Fruit fly (Drosophila melanogaster) whole organism, embryonic: ENCODE results near the gene HDAC4.

ENCODE experiments used
- Ada2b ChIP-seq: fragments of 200-800 bp; sonication (Bioruptor generic); IDR thresholded peaks from 2 replicates; pipeline ENCODE4 v1.3.6; 2022; ENCODE audit warnings: missing biosample characterization, missing genetic modification characterization
- Atf-2 ChIP-seq: fragments of 200-800 bp; sonication (Bioruptor generic); optimal IDR thresholded peaks from 2 replicates; lab custom pipeline; 2016; ENCODE audit warnings: missing biosample characterization, missing genetic modification characterization
- Atf6 ChIP-seq: fragments of 200-800 bp; sonication (Bioruptor generic); IDR thresholded peaks from 2 replicates; pipeline ENCODE4 v1.3.6; 2022; ENCODE audit warnings: missing biosample characterization, missing genetic modification characterization
- Bteb2 ChIP-seq: fragments of 200-800 bp; sonication (Bioruptor generic); optimal IDR thresholded peaks from 2 replicates; lab custom pipeline; 2016; ENCODE audit warnings: missing biosample characterization, missing genetic modification characterization
- CG12391 ChIP-seq: fragments of 200-800 bp; sonication (Bioruptor generic); optimal IDR thresholded peaks from 3 replicates; lab custom pipeline; 2018; ENCODE audit warnings: missing biosample characterization, mild to moderate bottlenecking, missing genetic modification characterization, moderate library complexity
- CG12769 ChIP-seq: fragments of 200-800 bp; sonication (Bioruptor generic); optimal IDR thresholded peaks from 2 replicates; lab custom pipeline; 2019; ENCODE audit warnings: missing biosample characterization, mild to moderate bottlenecking, missing genetic modification characterization, moderate library complexity
- CG13424 ChIP-seq: fragments of 200-800 bp; sonication (Bioruptor generic); optimal IDR thresholded peaks from 2 replicates; lab custom pipeline; 2019; ENCODE audit warnings: missing biosample characterization, mild to moderate bottlenecking, missing genetic modification characterization, moderate library complexity
- CG14014 ChIP-seq: fragments of 200-800 bp; sonication (Bioruptor generic); IDR thresholded peaks from 2 replicates; pipeline ENCODE4 v1.3.6; 2022; ENCODE audit warnings: missing biosample characterization, missing genetic modification characterization
- CG15011 ChIP-seq: fragments of 200-800 bp; sonication (Bioruptor generic); optimal IDR thresholded peaks from 3 replicates; lab custom pipeline; 2018; ENCODE audit warnings: missing biosample characterization, mild to moderate bottlenecking, missing genetic modification characterization
- CG17361 ChIP-seq: fragments of 200-800 bp; sonication (Bioruptor generic); IDR thresholded peaks from 3 replicates; pipeline ENCODE4 v1.3.6; 2022; ENCODE audit warnings: missing biosample characterization, missing genetic modification characterization
- CG1832 ChIP-seq: fragments of 200-800 bp; sonication (Bioruptor generic); optimal IDR thresholded peaks from 2 replicates; lab custom pipeline; 2017; ENCODE audit warnings: missing biosample characterization, mild to moderate bottlenecking, missing genetic modification characterization, inconsistent platforms
- CG2120 ChIP-seq: fragments of 200-800 bp; sonication (Bioruptor generic); optimal IDR thresholded peaks from 3 replicates; lab custom pipeline; 2016; ENCODE audit warnings: missing biosample characterization, missing genetic modification characterization
- CG30020 ChIP-seq: fragments of 200-800 bp; optimal IDR thresholded peaks from 2 replicates; lab custom pipeline; 2019; ENCODE audit warnings: missing biosample characterization, mild to moderate bottlenecking, missing genetic modification characterization, moderate library complexity
- CG3281 ChIP-seq: fragments of 200-800 bp; sonication (Bioruptor generic); optimal IDR thresholded peaks from 3 replicates; lab custom pipeline; 2017; ENCODE audit warnings: missing biosample characterization, mild to moderate bottlenecking, missing genetic modification characterization
- CG34376 ChIP-seq: fragments of 200-800 bp; sonication (Bioruptor generic); optimal IDR thresholded peaks from 2 replicates; lab custom pipeline; 2018; ENCODE audit warnings: missing biosample characterization, mild to moderate bottlenecking, missing genetic modification characterization
- CG4424 ChIP-seq: fragments of 200-800 bp; sonication (Bioruptor generic); optimal IDR thresholded peaks from 3 replicates; lab custom pipeline; 2016; ENCODE audit warnings: missing biosample characterization, missing genetic modification characterization
- CG4617 ChIP-seq: fragments of 200-800 bp; sonication (Bioruptor generic); optimal IDR thresholded peaks from 3 replicates; lab custom pipeline; 2016; ENCODE audit warnings: missing biosample characterization, missing genetic modification characterization, borderline replicate concordance
- CG8290 ChIP-seq, 3 experiments: fragments of 200-800 bp; sonication (Bioruptor generic); optimal IDR thresholded peaks; 2 replicates each; lab custom pipeline; 2016 to 2019; ENCODE audit warnings: missing biosample characterization in 3 of 3, missing genetic modification characterization in 3 of 3, mild to moderate bottlenecking in 2 of 3, moderate library complexity in 1 of 3
- CoRest ChIP-seq: fragments of 200-800 bp; sonication (Bioruptor generic); optimal IDR thresholded peaks from 3 replicates; lab custom pipeline; 2018; ENCODE audit warnings: missing biosample characterization, mild to moderate bottlenecking, missing genetic modification characterization, moderate library complexity
- Eip74EF ChIP-seq, 2 experiments: fragments of 200-800 bp in 1 of 2; fragments of >200 bp in 1 of 2; sonication (Bioruptor generic) in 1 of 2; optimal IDR thresholded peaks; 2 replicates each; lab custom pipeline; 2017 to 2019; ENCODE audit warnings: missing biosample characterization in 2 of 2, missing genetic modification characterization in 2 of 2, mild to moderate bottlenecking in 1 of 2, moderate library complexity in 1 of 2
- Hr3 ChIP-seq: fragments of 200-800 bp; sonication (Bioruptor generic); optimal IDR thresholded peaks from 3 replicates; lab custom pipeline; 2016; ENCODE audit warnings: missing biosample characterization, missing genetic modification characterization
- Hr51 ChIP-seq, 2 experiments: fragments of 200-800 bp; sonication (Bioruptor generic); optimal IDR thresholded peaks; 2 replicates in 1 of 2; 3 replicates in 1 of 2; lab custom pipeline; 2016 to 2018; ENCODE audit warnings: missing biosample characterization in 2 of 2, missing genetic modification characterization in 2 of 2, mild to moderate bottlenecking in 1 of 2, moderate library complexity in 1 of 2
- Jarid2 ChIP-seq: fragments of 200-800 bp; sonication (Bioruptor generic); optimal IDR thresholded peaks from 3 replicates; lab custom pipeline; 2017; ENCODE audit warnings: mild to moderate bottlenecking, missing biosample characterization, missing genetic modification reagents, missing genetic modification characterization
- Med ChIP-seq: fragments of 200-800 bp; sonication (Bioruptor generic); peaks from one replicate; lab custom pipeline; 2016; ENCODE audit warnings: missing biosample characterization, missing genetic modification characterization, mild to moderate bottlenecking, inconsistent platforms, moderate library complexity
- Meics ChIP-seq: fragments of 200-800 bp; sonication (Bioruptor generic); optimal IDR thresholded peaks from 2 replicates; lab custom pipeline; 2017; ENCODE audit warnings: missing biosample characterization, mild to moderate bottlenecking, missing genetic modification characterization
- Myb ChIP-seq: fragments of 200-800 bp; sonication (Bioruptor generic); optimal IDR thresholded peaks from 2 replicates; lab custom pipeline; 2016; ENCODE audit warnings: missing biosample characterization, missing genetic modification characterization
- Optix ChIP-seq: fragments of 200-800 bp; sonication (Bioruptor generic); IDR thresholded peaks from 3 replicates; pipeline ENCODE4 v1.3.6; 2022; ENCODE audit warnings: missing biosample characterization, missing genetic modification characterization
- Six4 ChIP-seq: fragments of 200-800 bp; sonication (Bioruptor generic); optimal IDR thresholded peaks from 2 replicates; lab custom pipeline; 2016; ENCODE audit warnings: missing biosample characterization, missing genetic modification characterization
- Sry-δ ChIP-seq: fragments of 200-800 bp; sonication (Bioruptor generic); optimal IDR thresholded peaks from 2 replicates; lab custom pipeline; 2016; ENCODE audit warnings: missing biosample characterization, missing genetic modification characterization
- Usf ChIP-seq: fragments of 200-800 bp; sonication (Bioruptor generic); optimal IDR thresholded peaks from 2 replicates; lab custom pipeline; 2017; ENCODE audit warnings: missing genotype, missing biosample characterization, missing genetic modification characterization
- Xbp1 ChIP-seq: fragments of 200-800 bp; sonication (Bioruptor generic); optimal IDR thresholded peaks from 3 replicates; lab custom pipeline; 2016; ENCODE audit warnings: missing biosample characterization, mild to moderate bottlenecking, missing genetic modification characterization
- abd-A ChIP-seq: fragments of 200-800 bp; sonication (Bioruptor generic); optimal IDR thresholded peaks from 3 replicates; lab custom pipeline; 2019; ENCODE audit warnings: missing biosample characterization, mild to moderate bottlenecking, missing genetic modification characterization, moderate library complexity
- amos ChIP-seq: fragments of 200-800 bp; sonication (Bioruptor generic); IDR thresholded peaks from 2 replicates; pipeline ENCODE4 v1.3.6; 2022; ENCODE audit warnings: missing biosample characterization, missing genetic modification characterization; ENCODE audit not compliant: partially characterized antibody
- ap ChIP-seq: fragments of 200-800 bp; sonication (Bioruptor generic); IDR thresholded peaks from 2 replicates; pipeline ENCODE4 v1.3.6; 2022; ENCODE audit warnings: missing biosample characterization, missing genetic modification characterization
- az2 ChIP-seq: fragments of 200-800 bp; sonication (Bioruptor generic); optimal IDR thresholded peaks from 3 replicates; lab custom pipeline; 2016; ENCODE audit warnings: missing biosample characterization, missing genetic modification characterization
- bcd ChIP-seq: fragments of 200-800 bp; sonication (Bioruptor generic); optimal IDR thresholded peaks from 2 replicates; lab custom pipeline; 2017; ENCODE audit warnings: missing biosample characterization, mild to moderate bottlenecking, missing genetic modification characterization
- chn ChIP-seq: fragments of 200-800 bp; sonication (Bioruptor generic); optimal IDR thresholded peaks from 2 replicates; lab custom pipeline; 2016; ENCODE audit warnings: missing biosample characterization, missing genetic modification characterization
- dpn ChIP-seq, 2 experiments: fragments of 200-800 bp; sonication (Bioruptor generic); optimal IDR thresholded peaks; 3 replicates each; lab custom pipeline; 2016; ENCODE audit warnings: missing biosample characterization in 2 of 2, missing genetic modification characterization in 2 of 2
- gcm2 ChIP-seq: fragments of 200-800 bp; sonication (Bioruptor generic); optimal IDR thresholded peaks from 2 replicates; lab custom pipeline; 2016; ENCODE audit warnings: missing biosample characterization, missing genetic modification characterization
- grau ChIP-seq: fragments of 200-800 bp; optimal IDR thresholded peaks from 3 replicates; lab custom pipeline; 2019; ENCODE audit warnings: missing biosample characterization, mild to moderate bottlenecking, missing genetic modification characterization, moderate library complexity
- mam ChIP-seq: fragments of 200-800 bp; sonication (Bioruptor generic); optimal IDR thresholded peaks from 3 replicates; lab custom pipeline; 2016; ENCODE audit warnings: missing biosample characterization, missing genetic modification characterization
- nau ChIP-seq: fragments of 200-800 bp; sonication (Bioruptor generic); optimal IDR thresholded peaks from 3 replicates; lab custom pipeline; 2017; ENCODE audit warnings: missing biosample characterization, mild to moderate bottlenecking, missing genetic modification characterization, missing genetic modification reagents
- nom ChIP-seq: fragments of 200-800 bp; sonication (Bioruptor generic); optimal IDR thresholded peaks from 2 replicates; lab custom pipeline; 2017; ENCODE audit warnings: missing biosample characterization, missing genetic modification characterization, mild to moderate bottlenecking, moderate library complexity, missing genetic modification reagents
- pho ChIP-seq: fragments of 200-800 bp; sonication (Bioruptor generic); optimal IDR thresholded peaks from 2 replicates; lab custom pipeline; 2016; ENCODE audit warnings: missing biosample characterization, missing genetic modification characterization
- scrt ChIP-seq: fragments of 200-800 bp; sonication (Bioruptor generic); optimal IDR thresholded peaks from 2 replicates; lab custom pipeline; 2018; ENCODE audit warnings: missing biosample characterization, mild to moderate bottlenecking, missing genetic modification characterization, moderate library complexity
- sisA ChIP-seq: fragments of 200-800 bp; sonication (Bioruptor generic); IDR thresholded peaks from 2 replicates; pipeline ENCODE4 v1.3.6; 2022; ENCODE audit warnings: missing biosample characterization, missing genetic modification characterization
- tio ChIP-seq: fragments of 200-800 bp; sonication (Bioruptor generic); optimal IDR thresholded peaks from 2 replicates; lab custom pipeline; 2017; ENCODE audit warnings: missing biosample characterization, missing genetic modification characterization, inconsistent platforms
- wdn ChIP-seq: fragments of 200-800 bp; sonication (Bioruptor generic); IDR thresholded peaks from 2 replicates; pipeline ENCODE4 v1.3.6; 2022; ENCODE audit warnings: missing biosample characterization, missing genetic modification characterization

HDAC4 gene

DNA sequence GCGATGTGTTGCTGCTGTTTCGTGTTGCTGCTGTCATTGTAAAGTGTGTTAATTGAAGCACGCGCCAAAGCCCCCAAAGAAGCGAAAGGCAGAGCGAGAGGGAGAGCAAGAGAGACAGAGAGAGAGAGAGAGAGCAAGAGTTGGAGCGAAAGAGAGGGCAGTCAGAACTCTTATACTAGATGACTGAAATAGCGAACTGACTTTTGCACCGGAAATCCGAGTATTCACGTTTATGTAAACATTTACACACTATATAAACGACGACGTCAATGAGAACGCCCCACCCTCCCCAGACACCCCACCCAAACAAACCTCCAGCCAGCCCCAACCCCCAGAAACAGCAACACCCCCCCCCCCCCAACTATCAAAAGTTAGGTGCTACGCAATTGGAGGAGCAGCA is 37.0 kb upstream of the HDAC4 start (continued):
- TF ChIP-seq CG8290 (GFP tag; optimal IDR thresholded peaks at IDR 0.05; lab: Kevin White, UChicago) = no peak
- TF ChIP-seq CG8290 (tag; optimal IDR thresholded peaks at IDR 0.05; lab: Kevin White, UChicago) = peak in 1 of 2 experiments; percentile 29
- no peak for TF ChIP-seq Usf (GFP tag; lab: Kevin White, UChicago)
- TF ChIP-seq Hr51 (GFP tag; optimal IDR thresholded peaks at IDR 0.05; lab: Kevin White, UChicago) = no peak
- 0 out of 2 replicates have a peak, but pooled peaks have one; percentile 5 for TF ChIP-seq CG14014
- TF ChIP-seq Med (GFP tag; lab: Kevin White, UChicago) = peak; percentile 75
- no peak for TF ChIP-seq amos (GFP tag; lab: Robert Waterston, UW)
- peak; percentile 44 for TF ChIP-seq CG34376 (GFP tag; lab: Kevin White, UChicago)
- no peak for TF ChIP-seq Atf-2
- no peak for TF ChIP-seq Myb (GFP tag; lab: Kevin White, UChicago)
- TF ChIP-seq CG17361 (GFP tag; lab: Robert Waterston, UW) = no peak
- TF ChIP-seq tio (GFP tag; lab: Kevin White, UChicago) = no peak
- TF ChIP-seq Atf6 (GFP tag; lab: Robert Waterston, UW) = 0 out of 2 replicates have a peak, but pooled peaks have one; percentile 10
- TF ChIP-seq sisA (GFP tag; lab: Robert Waterston, UW) = no peak
- peak; percentile 69 for TF ChIP-seq CG1832 (GFP tag; lab: Kevin White, UChicago)
- TF ChIP-seq ap (GFP tag; lab: Robert Waterston, UW) = no peak
- TF ChIP-seq abd-A = peak; percentile 25
- TF ChIP-seq Hr3 = no peak
- no peak for TF ChIP-seq chn (GFP tag; lab: Kevin White, UChicago)
- no peak for TF ChIP-seq CG4617 (GFP tag; lab: Kevin White, UChicago)
- no peak for TF ChIP-seq Jarid2
- no peak for TF ChIP-seq Bteb2
- peak; percentile 19 for TF ChIP-seq nom (GFP tag; lab: Kevin White, UChicago)
- no peak for TF ChIP-seq scrt (GFP tag; lab: Kevin White, UChicago)
- TF ChIP-seq Sry-δ (GFP tag; lab: Kevin White, UChicago) = no peak
- no peak for TF ChIP-seq CG13424
- peak; percentile 10; the same call in 1 of the 3 replicates for TF ChIP-seq Optix (GFP tag; lab: Robert Waterston, UW)
- TF ChIP-seq Six4 (GFP tag; lab: Kevin White, UChicago) = no peak

DNA sequence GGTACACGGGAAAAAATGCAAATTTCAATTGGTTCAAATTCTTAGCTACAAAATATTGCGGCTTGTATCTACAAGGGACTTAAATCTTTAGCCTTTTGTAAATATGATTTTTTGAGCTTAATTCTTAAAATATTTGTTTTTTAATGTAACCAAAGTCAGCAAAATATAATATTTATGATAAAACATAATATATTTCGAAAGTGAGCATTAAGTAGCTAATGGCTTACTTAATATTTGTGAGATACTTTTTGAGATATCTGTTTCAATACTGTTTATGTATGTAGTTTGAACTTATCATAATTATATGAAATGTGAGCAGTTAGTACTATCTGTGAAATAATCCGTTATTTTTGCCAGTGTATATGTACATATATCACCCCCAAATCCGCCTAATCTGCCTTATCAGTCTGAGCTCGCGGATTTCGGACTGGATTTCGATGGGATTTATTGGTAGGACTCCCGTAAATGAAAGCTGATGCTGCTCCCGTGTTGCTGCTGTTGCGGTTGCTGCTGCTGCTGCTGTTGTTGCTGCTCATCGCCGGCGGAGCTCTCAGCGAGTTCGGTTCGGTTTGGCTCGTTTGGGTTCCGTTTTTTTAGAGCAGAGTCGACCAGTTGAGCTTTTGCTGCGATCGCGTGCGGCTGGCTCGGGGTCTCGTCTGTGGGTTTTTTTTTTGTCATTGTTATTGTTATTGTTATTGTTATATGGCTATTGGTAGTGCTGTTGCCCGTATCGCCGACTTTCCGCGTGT is 35.4 kb upstream of the HDAC4 start:
- peak; percentile 15 for TF ChIP-seq CG15011
- peak; percentile 61 for TF ChIP-seq tio (GFP tag; lab: Kevin White, UChicago)
- TF ChIP-seq CG30020 = no peak
- TF ChIP-seq mam (GFP tag; lab: Kevin White, UChicago) = peak; percentile 33
- peak; percentile 39 for TF ChIP-seq CG34376 (GFP tag; lab: Kevin White, UChicago)
- TF ChIP-seq Xbp1 (GFP tag; lab: Kevin White, UChicago) = peak; percentile 40
- TF ChIP-seq sisA (GFP tag; lab: Robert Waterston, UW) = 0 out of 2 replicates have a peak, but pooled peaks have one; percentile 27
- peak; percentile 24 for TF ChIP-seq bcd (GFP tag; lab: Kevin White, UChicago)
- TF ChIP-seq dpn (GFP tag; optimal IDR thresholded peaks at IDR 0.05; lab: Kevin White, UChicago) = peak in 1 of 2 experiments; percentile 25
- peak; percentile 9 for TF ChIP-seq nau (GFP tag; lab: Kevin White, UChicago)
- peak; percentile 70 for TF ChIP-seq CG3281 (GFP tag; lab: Kevin White, UChicago)
- TF ChIP-seq CG12769 = peak; percentile 70
- TF ChIP-seq Eip74EF (GFP tag; optimal IDR thresholded peaks at IDR 0.05; lab: Kevin White, UChicago) = peak in 1 of 2 experiments; percentile 35
- peak; percentile 49 for TF ChIP-seq CG2120 (GFP tag; lab: Kevin White, UChicago)
- TF ChIP-seq CG4424 (GFP tag; lab: Kevin White, UChicago) = peak; percentile 15
- TF ChIP-seq Meics (GFP tag; lab: Kevin White, UChicago) = peak; percentile 54
- peak; percentile 29; the same call in 1 of the 2 replicates for TF ChIP-seq wdn (GFP tag; lab: Robert Waterston, UW)
- peak; percentile 41 for TF ChIP-seq az2 (GFP tag; lab: Kevin White, UChicago)
- TF ChIP-seq gcm2 (GFP tag; lab: Kevin White, UChicago) = no peak
- no peak; the same call in 1 of the 2 replicates for TF ChIP-seq Ada2b (GFP tag; lab: Robert Waterston, UW)
- peak; percentile 22 for TF ChIP-seq pho (GFP tag; lab: Kevin White, UChicago)
- peak; percentile 35 for TF ChIP-seq CG12391 (tag; lab: Kevin White, UChicago)
- TF ChIP-seq CoRest (tag; lab: Kevin White, UChicago) = peak; percentile 66
- peak; percentile 66 for TF ChIP-seq grau
